Worm (Caenorhabditis elegans) whole organism, late embryonic: Measurements from ENCODE around the gene col-105.

Source experiments
- C08G9.2 ChIP-seq: sonication (generic microtip); optimal IDR thresholded peaks from 2 replicates; lab custom pipeline; 2016; ENCODE audit warnings: mild to moderate bottlenecking, missing genetic modification characterization, moderate library complexity, missing compliant biosample characterization
- C38D4.7 ChIP-seq: fragments of 200-800 bp; sonication (Bioruptor generic); optimal IDR thresholded peaks from 2 replicates; lab custom pipeline; 2018; ENCODE audit warnings: mild to moderate bottlenecking, missing genetic modification characterization, moderate library complexity, missing compliant biosample characterization
- F13H6.1 ChIP-seq: sonication (generic microtip); optimal IDR thresholded peaks from 2 replicates; lab custom pipeline; 2016; ENCODE audit warnings: missing genetic modification characterization, missing compliant biosample characterization
- Y22D7AL.16 ChIP-seq: sonication (generic microtip); optimal IDR thresholded peaks from 2 replicates; lab custom pipeline; 2016; ENCODE audit warnings: missing genetic modification characterization, missing compliant biosample characterization
- ahr-1 ChIP-seq: sonication (generic microtip); optimal IDR thresholded peaks from 2 replicates; lab custom pipeline; 2016; ENCODE audit warnings: missing genetic modification characterization, missing compliant biosample characterization
- ceh-14 ChIP-seq: sonication (generic microtip); optimal IDR thresholded peaks from 2 replicates; lab custom pipeline; 2016; ENCODE audit warnings: missing genotype, missing genetic modification characterization, missing compliant biosample characterization
- ceh-19 ChIP-seq: fragments of 200-800 bp; sonication (Bioruptor generic); optimal IDR thresholded peaks from 2 replicates; lab custom pipeline; 2018; ENCODE audit warnings: mild to moderate bottlenecking, missing genetic modification characterization, missing compliant biosample characterization
- ceh-2 ChIP-seq: sonication (generic microtip); optimal IDR thresholded peaks from 2 replicates; lab custom pipeline; 2016; ENCODE audit warnings: missing genotype, missing genetic modification characterization, missing compliant biosample characterization
- ceh-24 ChIP-seq: sonication (generic microtip); optimal IDR thresholded peaks from 2 replicates; lab custom pipeline; 2016; ENCODE audit warnings: mild to moderate bottlenecking, missing genetic modification characterization, missing compliant biosample characterization
- ceh-31 ChIP-seq: sonication (generic microtip); optimal IDR thresholded peaks from 2 replicates; lab custom pipeline; 2016; ENCODE audit warnings: missing genetic modification characterization, missing compliant biosample characterization
- ceh-48 ChIP-seq: sonication (generic microtip); optimal IDR thresholded peaks from 2 replicates; lab custom pipeline; 2016; ENCODE audit warnings: missing genetic modification characterization, inconsistent platforms, missing compliant biosample characterization
- ceh-6 ChIP-seq: fragments of 200-800 bp; sonication (Bioruptor generic); optimal IDR thresholded peaks from 2 replicates; lab custom pipeline; 2018; ENCODE audit warnings: mild to moderate bottlenecking, missing genetic modification characterization, missing compliant biosample characterization
- che-1 ChIP-seq: sonication (generic microtip); optimal IDR thresholded peaks from 2 replicates; lab custom pipeline; 2016; ENCODE audit warnings: mild to moderate bottlenecking, missing genetic modification characterization, missing compliant biosample characterization
- dmd-4 ChIP-seq: sonication (generic microtip); optimal IDR thresholded peaks from 2 replicates; lab custom pipeline; 2016; ENCODE audit warnings: borderline replicate concordance, missing genetic modification characterization, missing compliant biosample characterization
- elt-2 ChIP-seq: sonication (generic microtip); optimal IDR thresholded peaks from 2 replicates; lab custom pipeline; 2016; ENCODE audit warnings: missing genetic modification reagents, missing genetic modification characterization, missing compliant biosample characterization
- elt-4 ChIP-seq: sonication (generic microtip); optimal IDR thresholded peaks from 2 replicates; lab custom pipeline; 2016; ENCODE audit warnings: missing genetic modification characterization, missing compliant biosample characterization
- ets-4 ChIP-seq: sonication (generic microtip); optimal IDR thresholded peaks from 2 replicates; lab custom pipeline; 2016; ENCODE audit warnings: missing genetic modification characterization, missing compliant biosample characterization
- eyg-1 ChIP-seq: sonication (generic microtip); optimal IDR thresholded peaks from 2 replicates; lab custom pipeline; 2016; ENCODE audit warnings: missing genotype, missing genetic modification characterization, missing compliant biosample characterization
- hlh-6 ChIP-seq: sonication (generic microtip); optimal IDR thresholded peaks from 2 replicates; lab custom pipeline; 2016; ENCODE audit warnings: missing genotype, missing genetic modification characterization, missing compliant biosample characterization
- lim-6 ChIP-seq: sonication (generic microtip); optimal IDR thresholded peaks from 2 replicates; lab custom pipeline; 2016; ENCODE audit warnings: missing genetic modification characterization, missing compliant biosample characterization
- lin-11 ChIP-seq: fragments of 200-800 bp; sonication (Bioruptor generic); optimal IDR thresholded peaks from 2 replicates; lab custom pipeline; 2018; ENCODE audit warnings: mild to moderate bottlenecking, missing genetic modification characterization, missing compliant biosample characterization
- mec-3 ChIP-seq: sonication (generic microtip); optimal IDR thresholded peaks from 2 replicates; lab custom pipeline; 2016; ENCODE audit warnings: borderline replicate concordance, missing genetic modification characterization, missing compliant biosample characterization
- nfya-1 ChIP-seq: sonication (generic microtip); optimal IDR thresholded peaks from 2 replicates; lab custom pipeline; 2017; ENCODE audit warnings: missing genetic modification characterization, mild to moderate bottlenecking, missing compliant biosample characterization, antibody characterized with exemption, moderate library complexity
- nhr-11 ChIP-seq: fragments of 150-350 bp; optimal IDR thresholded peaks from 2 replicates; lab custom pipeline; 2014; ENCODE audit warnings: missing biosample characterization, missing genetic modification characterization
- odd-2 ChIP-seq: sonication (generic microtip); optimal IDR thresholded peaks from 2 replicates; lab custom pipeline; 2017; ENCODE audit warnings: antibody characterized with exemption, mild to moderate bottlenecking, missing genetic modification characterization, missing compliant biosample characterization
- pqm-1 ChIP-seq: sonication (generic microtip); optimal IDR thresholded peaks from 2 replicates; lab custom pipeline; 2016; ENCODE audit warnings: missing genetic modification characterization, missing compliant biosample characterization
- ref-2 ChIP-seq: sonication (generic microtip); optimal IDR thresholded peaks from 2 replicates; lab custom pipeline; 2016; ENCODE audit warnings: missing genetic modification characterization, missing compliant biosample characterization
- sox-4 ChIP-seq: sonication (generic microtip); optimal IDR thresholded peaks from 2 replicates; lab custom pipeline; 2017; ENCODE audit warnings: mild to moderate bottlenecking, missing genetic modification characterization, inconsistent platforms, missing compliant biosample characterization
- tbx-7 ChIP-seq: sonication (generic microtip); optimal IDR thresholded peaks from 2 replicates; lab custom pipeline; 2016; ENCODE audit warnings: missing genotype, missing genetic modification characterization, missing compliant biosample characterization
- unc-42 ChIP-seq: sonication (generic microtip); optimal IDR thresholded peaks from 2 replicates; lab custom pipeline; 2016; ENCODE audit warnings: missing genotype, missing genetic modification characterization, missing compliant biosample characterization
- unc-86 ChIP-seq: sonication (generic microtip); optimal IDR thresholded peaks from 2 replicates; lab custom pipeline; 2016; ENCODE audit warnings: missing genetic modification characterization, missing compliant biosample characterization

col-105 gene

ce11 chrIV:1406267-1406666, 47.2 kb upstream of the col-105 start, which contains the start of gene spp-31:
spp-31 (plus strand) TSS chrIV:1406567.
- TF ChIP-seq ceh-6, result no peak
- no peak for TF ChIP-seq unc-86 (tag; lab: Kevin White, UChicago)
- no peak for TF ChIP-seq ets-4 (tag; lab: Kevin White, UChicago)
- no peak for TF ChIP-seq lim-6
- TF ChIP-seq che-1 (tag; lab: Kevin White, UChicago), result no peak
- TF ChIP-seq mec-3 (tag; lab: Kevin White, UChicago), result no peak
- TF ChIP-seq ref-2 (tag; lab: Kevin White, UChicago), result no peak
- TF ChIP-seq odd-2 (tag; lab: Kevin White, UChicago), result no peak
- no peak for TF ChIP-seq nfya-1 (tag; lab: Kevin White, UChicago)
- no peak for TF ChIP-seq tbx-7 (tag; lab: Kevin White, UChicago)
- TF ChIP-seq dmd-4 (tag; lab: Kevin White, UChicago), result no peak
- TF ChIP-seq ceh-2 (tag; lab: Kevin White, UChicago), result no peak

ce11 chrIV:1405780-1406179, 46.8 kb upstream of the col-105 start:
- TF ChIP-seq elt-2 (tag; lab: Kevin White, UChicago), result peak; percentile 69
- TF ChIP-seq ets-4 (tag; lab: Kevin White, UChicago), result no peak

- TF ChIP-seq pqm-1 (tag; lab: Kevin White, UChicago), result no peak
- TF ChIP-seq elt-4 (tag; lab: Kevin White, UChicago), result no peak
- TF ChIP-seq ceh-19, result no peak
- no peak for TF ChIP-seq nhr-11 (tag; lab: Kevin White, UChicago)
These were observed 44.9 kb upstream of the col-105 start for ce11 chrIV:1403960-1404359.

DNA sequence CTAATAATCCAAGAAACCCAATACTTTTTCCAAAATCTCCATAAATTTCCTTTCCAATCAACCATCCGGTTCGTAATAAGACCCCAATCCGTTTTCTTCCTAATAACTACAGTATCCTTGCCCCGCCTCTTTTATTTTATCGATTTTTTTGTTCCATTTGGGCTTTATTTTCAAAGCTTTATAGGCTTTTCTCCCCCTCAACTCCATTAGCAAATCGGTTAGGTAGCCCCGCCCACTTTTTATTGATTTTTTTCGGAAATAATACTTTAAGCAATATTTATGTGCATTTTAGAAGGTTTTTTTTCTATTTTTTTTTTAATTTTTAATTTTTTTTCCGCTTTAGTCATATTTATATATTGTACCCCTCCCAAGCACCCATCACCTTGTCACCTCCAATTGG, 41.0 kb upstream of the col-105 start:
- no peak for TF ChIP-seq lin-11 (tag; lab: Kevin White, UChicago)
- TF ChIP-seq ceh-48, result peak; percentile 22
- TF ChIP-seq ahr-1 (tag; lab: Kevin White, UChicago), result no peak

DNA sequence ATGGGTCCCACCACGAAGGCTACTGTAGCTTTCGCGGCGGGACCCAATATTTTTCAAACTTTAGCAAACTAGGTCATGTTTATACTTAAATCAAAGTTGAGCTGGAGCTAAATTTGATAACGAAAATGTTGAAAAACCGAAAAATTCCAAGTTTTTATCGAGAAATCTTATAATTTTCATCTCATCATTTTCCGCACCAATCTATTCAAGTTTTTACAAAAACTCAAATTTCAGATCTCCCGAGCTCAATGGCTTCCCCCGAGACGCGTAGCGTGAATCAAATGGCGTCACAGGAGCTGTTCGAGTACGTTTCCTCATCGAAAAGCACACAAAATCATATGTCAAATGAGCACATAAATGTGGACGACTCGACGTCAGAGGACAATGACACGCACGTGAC, 38.9 kb upstream of the col-105 start:
- TF ChIP-seq elt-2 (tag; lab: Kevin White, UChicago) (no peak), Y22D7AL.16 (tag; lab: Kevin White, UChicago) (no peak), C08G9.2 (no peak), odd-2 (tag; lab: Kevin White, UChicago) (no peak), hlh-6 (tag; lab: Kevin White, UChicago) (no peak), ceh-31 (tag; lab: Kevin White, UChicago) (no peak), F13H6.1 (tag; lab: Kevin White, UChicago) (no peak), ceh-14 (tag; lab: Kevin White, UChicago) (no peak), unc-42 (tag; lab: Kevin White, UChicago) (no peak), C38D4.7 (GFP tag; lab: Kevin White, UChicago) (no peak), eyg-1 (no peak)

- TF ChIP-seq C38D4.7 (GFP tag; lab: Kevin White, UChicago) (no peak), elt-2 (tag; lab: Kevin White, UChicago) (no peak), ceh-24 (tag; lab: Kevin White, UChicago) (no peak), sox-4 (no peak), unc-86 (tag; lab: Kevin White, UChicago) (no peak)
These were observed 35.1 kb upstream of the col-105 start for ce11 chrIV:1394077-1394476.

- TF ChIP-seq F13H6.1 (tag; lab: Kevin White, UChicago), result no peak
These were observed 32.4 kb upstream of the col-105 start for ce11 chrIV:1391446-1391845.
